Worm (Caenorhabditis elegans) whole organism, early embryonic: ENCODE measurements around the gene rha-1.

ENCODE experiments used
- B0310.2 ChIP-seq: sonication (generic microtip); optimal IDR thresholded peaks from 2 replicates; lab custom pipeline; 2016; ENCODE audit warnings: mild to moderate bottlenecking, missing genetic modification characterization, missing compliant biosample characterization
- F13C5.2 ChIP-seq: sonication (generic microtip); optimal IDR thresholded peaks from 2 replicates; lab custom pipeline; 2017; ENCODE audit warnings: mild to moderate bottlenecking, missing genetic modification characterization, inconsistent platforms, missing compliant biosample characterization
- aly-1 ChIP-seq: sonication (generic microtip); optimal IDR thresholded peaks from 2 replicates; lab custom pipeline; 2016; ENCODE audit warnings: missing genetic modification characterization, missing compliant biosample characterization
- ama-1 ChIP-seq: fragments of 150-350 bp; optimal IDR thresholded peaks from 2 replicates; lab custom pipeline; 2014
- ceh-13 ChIP-seq: fragments of 200-800 bp; sonication (Bioruptor generic); optimal IDR thresholded peaks from 2 replicates; lab custom pipeline; 2018; ENCODE audit warnings: mild to moderate bottlenecking, missing genetic modification characterization, missing compliant biosample characterization
- ceh-36 ChIP-seq: sonication (generic microtip); optimal IDR thresholded peaks from 2 replicates; lab custom pipeline; 2016; ENCODE audit warnings: missing genetic modification characterization, inconsistent platforms, missing compliant biosample characterization
- ets-7 ChIP-seq: sonication (generic microtip); optimal IDR thresholded peaks from 2 replicates; lab custom pipeline; 2016; ENCODE audit warnings: missing genotype, missing genetic modification characterization, missing compliant biosample characterization
- flt-1 ChIP-seq: fragments of 200-800 bp; sonication (Bioruptor generic); IDR thresholded peaks from 2 replicates; pipeline ENCODE4 v1.3.6; 2022; ENCODE audit warnings: missing genetic modification characterization, missing compliant biosample characterization
- hmbx-1 ChIP-seq: sonication (generic microtip); optimal IDR thresholded peaks from 2 replicates; lab custom pipeline; 2016; ENCODE audit warnings: mild to moderate bottlenecking, missing genetic modification characterization, missing compliant biosample characterization
- hmg-4 ChIP-seq: fragments of 200-800 bp; sonication (Bioruptor generic); optimal IDR thresholded peaks from 2 replicates; lab custom pipeline; 2018; ENCODE audit warnings: mild to moderate bottlenecking, missing genetic modification characterization, missing compliant biosample characterization
- hnd-1 ChIP-seq: sonication (generic microtip); optimal IDR thresholded peaks from 2 replicates; lab custom pipeline; 2016; ENCODE audit warnings: missing genetic modification characterization, missing compliant biosample characterization
- pes-1 ChIP-seq: fragments of 200-800 bp; sonication (Bioruptor generic); IDR thresholded peaks from 2 replicates; pipeline ENCODE4 v1.3.6; 2022; ENCODE audit warnings: missing genetic modification reagents, missing genetic modification characterization, missing compliant biosample characterization
- scrt-1 ChIP-seq: fragments of 200-800 bp; sonication (Bioruptor generic); IDR thresholded peaks from 2 replicates; pipeline ENCODE4 v1.3.6; 2022; ENCODE audit warnings: missing genetic modification characterization, missing compliant biosample characterization
- sea-1 ChIP-seq: fragments of 200-800 bp; sonication (Bioruptor generic); conservative IDR thresholded peaks from 2 replicates; pipeline ENCODE4 v1.3.6; 2022; ENCODE audit warnings: missing genetic modification characterization, missing compliant biosample characterization
- tbx-11 ChIP-seq: fragments of 200-800 bp; sonication (Bioruptor generic); IDR thresholded peaks from 2 replicates; pipeline ENCODE4 v1.3.6; 2022; ENCODE audit warnings: missing genetic modification characterization, missing compliant biosample characterization
- tbx-37 ChIP-seq: fragments of 200-800 bp; sonication (Bioruptor generic); conservative IDR thresholded peaks from 2 replicates; pipeline ENCODE4 v1.3.6; 2022; ENCODE audit warnings: missing genetic modification reagents, missing genetic modification characterization, missing compliant biosample characterization
- tra-4 ChIP-seq: sonication (generic microtip); optimal IDR thresholded peaks from 2 replicates; lab custom pipeline; 2017; ENCODE audit warnings: missing genetic modification characterization, missing compliant biosample characterization

Gene rha-1

ce11 chrII:8891606-8892005 is 8.1 kb upstream of the rha-1 start:
- no peak for TF ChIP-seq ceh-36
- TF ChIP-seq aly-1 (tag; lab: Kevin White, UChicago): no peak
- no peak for TF ChIP-seq B0310.2 (tag; lab: Kevin White, UChicago)
- no peak for TF ChIP-seq hnd-1 (tag; lab: Kevin White, UChicago)
- no peak for TF ChIP-seq hmg-4
- no peak for TF ChIP-seq flt-1 (GFP tag; lab: Robert Waterston, UW)
- no peak for TF ChIP-seq scrt-1 (GFP tag; lab: Robert Waterston, UW)
- no peak for TF ChIP-seq F13C5.2
- no peak for TF ChIP-seq ets-7 (tag; lab: Kevin White, UChicago)
- no peak for TF ChIP-seq tbx-37 (GFP tag; lab: Robert Waterston, UW)
- no peak for TF ChIP-seq tbx-11
- no peak for TF ChIP-seq ceh-13 (GFP tag; lab: Kevin White, UChicago)
- TF ChIP-seq tra-4 (tag; lab: Kevin White, UChicago): no peak
- no peak for TF ChIP-seq ama-1 (lab: Kevin White, UChicago)
- TF ChIP-seq sea-1 (GFP tag; lab: Robert Waterston, UW): no peak
- TF ChIP-seq hmbx-1 (tag; lab: Kevin White, UChicago): no peak
- no peak for TF ChIP-seq pes-1

ce11 chrII:8891042-8891441 is 7.6 kb upstream of the rha-1 start:
- TF ChIP-seq sea-1 (GFP tag; lab: Robert Waterston, UW) (no peak), scrt-1 (GFP tag; lab: Robert Waterston, UW) (no peak), F13C5.2 (no peak), hmg-4 (no peak), B0310.2 (tag; lab: Kevin White, UChicago) (no peak), tra-4 (tag; lab: Kevin White, UChicago) (no peak), pes-1 (no peak), aly-1 (tag; lab: Kevin White, UChicago) (no peak), flt-1 (GFP tag; lab: Robert Waterston, UW) (no peak), ama-1 (lab: Kevin White, UChicago) (no peak), hmbx-1 (tag; lab: Kevin White, UChicago) (no peak), tbx-37 (GFP tag; lab: Robert Waterston, UW) (no peak), ceh-36 (no peak)

ce11 chrII:8890530-8890929 is 7.1 kb upstream of the rha-1 start:
- TF ChIP-seq sea-1 (GFP tag; lab: Robert Waterston, UW) (no peak), scrt-1 (GFP tag; lab: Robert Waterston, UW) (no peak), hmbx-1 (tag; lab: Kevin White, UChicago) (no peak), aly-1 (tag; lab: Kevin White, UChicago) (no peak), B0310.2 (tag; lab: Kevin White, UChicago) (no peak)

ce11 chrII:8890017-8890416 is 6.6 kb upstream of the rha-1 start:
- TF ChIP-seq B0310.2 (tag; lab: Kevin White, UChicago): no peak
- no peak for TF ChIP-seq F13C5.2
- no peak for TF ChIP-seq tra-4 (tag; lab: Kevin White, UChicago)
- TF ChIP-seq hmg-4: no peak
- no peak for TF ChIP-seq ceh-36
- no peak for TF ChIP-seq tbx-11
- TF ChIP-seq sea-1 (GFP tag; lab: Robert Waterston, UW): no peak
- TF ChIP-seq flt-1 (GFP tag; lab: Robert Waterston, UW): no peak
- TF ChIP-seq ama-1 (lab: Kevin White, UChicago): no peak
- no peak for TF ChIP-seq scrt-1 (GFP tag; lab: Robert Waterston, UW)
- no peak for TF ChIP-seq ets-7 (tag; lab: Kevin White, UChicago)
- TF ChIP-seq aly-1 (tag; lab: Kevin White, UChicago): no peak
- no peak for TF ChIP-seq hnd-1 (tag; lab: Kevin White, UChicago)
- TF ChIP-seq hmbx-1 (tag; lab: Kevin White, UChicago): no peak
- no peak for TF ChIP-seq tbx-37 (GFP tag; lab: Robert Waterston, UW)
- TF ChIP-seq pes-1: no peak
- no peak for TF ChIP-seq ceh-13 (GFP tag; lab: Kevin White, UChicago)

- TF ChIP-seq scrt-1 (GFP tag; lab: Robert Waterston, UW) (no peak), ceh-13 (GFP tag; lab: Kevin White, UChicago) (no peak), ets-7 (tag; lab: Kevin White, UChicago) (no peak), B0310.2 (tag; lab: Kevin White, UChicago) (no peak), hmbx-1 (tag; lab: Kevin White, UChicago) (no peak)
Measured at ce11 chrII:8889589-8889988, 6.1 kb upstream of the rha-1 start.

- TF ChIP-seq B0310.2 (tag; lab: Kevin White, UChicago) (no peak), ceh-13 (GFP tag; lab: Kevin White, UChicago) (no peak), ceh-36 (no peak), tbx-37 (GFP tag; lab: Robert Waterston, UW) (no peak), hmbx-1 (tag; lab: Kevin White, UChicago) (no peak), hmg-4 (no peak), tra-4 (tag; lab: Kevin White, UChicago) (no peak), pes-1 (no peak), tbx-11 (no peak), ama-1 (lab: Kevin White, UChicago) (no peak), hnd-1 (tag; lab: Kevin White, UChicago) (no peak), flt-1 (GFP tag; lab: Robert Waterston, UW) (no peak), F13C5.2 (no peak)
Measured at ce11 chrII:8884262-8884949, 947 bp upstream of the rha-1 start, which contains the start of the genes T07D4.5 and ddx-19. T07D4.5 (minus strand) TSS chrII:8884332. ddx-19 (plus strand) TSS chrII:8884899.

ce11 chrII:8878528-8878927 is 4.9 kb downstream of the rha-1 start:
- TF ChIP-seq pes-1 (no peak), tbx-11 (no peak), ama-1 (lab: Kevin White, UChicago) (no peak), ceh-13 (GFP tag; lab: Kevin White, UChicago) (no peak), hmg-4 (no peak), hnd-1 (tag; lab: Kevin White, UChicago) (no peak), ets-7 (tag; lab: Kevin White, UChicago) (no peak), F13C5.2 (no peak), B0310.2 (tag; lab: Kevin White, UChicago) (no peak), tra-4 (tag; lab: Kevin White, UChicago) (no peak), sea-1 (GFP tag; lab: Robert Waterston, UW) (no peak), scrt-1 (GFP tag; lab: Robert Waterston, UW) (no peak), ceh-36 (no peak), flt-1 (GFP tag; lab: Robert Waterston, UW) (no peak), hmbx-1 (tag; lab: Kevin White, UChicago) (no peak), aly-1 (tag; lab: Kevin White, UChicago) (no peak), tbx-37 (GFP tag; lab: Robert Waterston, UW) (no peak)
